Worm (Caenorhabditis elegans) whole organism, late embryonic: ENCODE data around the gene F22F7.4.

ENCODE experiments used
- ahr-1 ChIP-seq: sonication (generic microtip); optimal IDR thresholded peaks from 2 replicates; lab custom pipeline; 2016; ENCODE audit warnings: missing genetic modification characterization, missing compliant biosample characterization
- ceh-14 ChIP-seq: sonication (generic microtip); optimal IDR thresholded peaks from 2 replicates; lab custom pipeline; 2016; ENCODE audit warnings: missing genotype, missing genetic modification characterization, missing compliant biosample characterization
- che-1 ChIP-seq: sonication (generic microtip); optimal IDR thresholded peaks from 2 replicates; lab custom pipeline; 2016; ENCODE audit warnings: mild to moderate bottlenecking, missing genetic modification characterization, missing compliant biosample characterization
- dve-1 ChIP-seq: sonication (generic microtip); optimal IDR thresholded peaks from 2 replicates; lab custom pipeline; 2017; ENCODE audit warnings: antibody characterized with exemption, mild to moderate bottlenecking, missing genetic modification characterization, missing compliant biosample characterization
- gmeb-2 ChIP-seq: sonication (generic microtip); optimal IDR thresholded peaks from 2 replicates; lab custom pipeline; 2016; ENCODE audit warnings: missing genetic modification characterization, inconsistent platforms, missing compliant biosample characterization
- hlh-13 ChIP-seq: fragments of 200-800 bp; sonication (Bioruptor generic); optimal IDR thresholded peaks from 2 replicates; lab custom pipeline; 2018; ENCODE audit warnings: mild to moderate bottlenecking, missing genetic modification characterization, missing compliant biosample characterization
- hlh-15 ChIP-seq: sonication (generic microtip); optimal IDR thresholded peaks from 2 replicates; lab custom pipeline; 2016; ENCODE audit warnings: missing genetic modification characterization, missing compliant biosample characterization
- lin-11 ChIP-seq: fragments of 200-800 bp; sonication (Bioruptor generic); optimal IDR thresholded peaks from 2 replicates; lab custom pipeline; 2018; ENCODE audit warnings: mild to moderate bottlenecking, missing genetic modification characterization, missing compliant biosample characterization
- madf-2 ChIP-seq: sonication (generic microtip); optimal IDR thresholded peaks from 2 replicates; lab custom pipeline; 2017; ENCODE audit warnings: missing genetic modification characterization, missing compliant biosample characterization
- nfya-1 ChIP-seq: sonication (generic microtip); optimal IDR thresholded peaks from 2 replicates; lab custom pipeline; 2017; ENCODE audit warnings: missing genetic modification characterization, mild to moderate bottlenecking, missing compliant biosample characterization, antibody characterized with exemption, moderate library complexity
- nhr-11 ChIP-seq: fragments of 150-350 bp; optimal IDR thresholded peaks from 2 replicates; lab custom pipeline; 2014; ENCODE audit warnings: missing biosample characterization, missing genetic modification characterization
- odd-2 ChIP-seq: sonication (generic microtip); optimal IDR thresholded peaks from 2 replicates; lab custom pipeline; 2017; ENCODE audit warnings: antibody characterized with exemption, mild to moderate bottlenecking, missing genetic modification characterization, missing compliant biosample characterization
- pag-3 ChIP-seq: sonication (generic microtip); optimal IDR thresholded peaks from 2 replicates; lab custom pipeline; 2016; ENCODE audit warnings: missing compliant biosample characterization, missing genetic modification characterization, borderline replicate concordance
- pax-1 ChIP-seq: fragments of 150-350 bp; optimal IDR thresholded peaks from 2 replicates; lab custom pipeline; 2014; ENCODE audit warnings: missing biosample characterization, missing genetic modification characterization
- pha-2 ChIP-seq: sonication (generic microtip); optimal IDR thresholded peaks from 2 replicates; lab custom pipeline; 2017; ENCODE audit warnings: mild to moderate bottlenecking, missing genetic modification characterization, missing compliant biosample characterization
- rnt-1 ChIP-seq: sonication (generic microtip); optimal IDR thresholded peaks from 2 replicates; lab custom pipeline; 2016; ENCODE audit warnings: missing genetic modification characterization, missing compliant biosample characterization
- unc-42 ChIP-seq: sonication (generic microtip); optimal IDR thresholded peaks from 2 replicates; lab custom pipeline; 2016; ENCODE audit warnings: missing genotype, missing genetic modification characterization, missing compliant biosample characterization

Gene F22F7.4

ce11 chrV:2054254-2054653 is 51.6 kb downstream of the F22F7.4 start:
- TF ChIP-seq dve-1 (tag; lab: Kevin White, UChicago) (no peak), unc-42 (tag; lab: Kevin White, UChicago) (no peak), pha-2 (no peak), che-1 (no peak), nfya-1 (tag; lab: Kevin White, UChicago) (no peak), ahr-1 (tag; lab: Kevin White, UChicago) (no peak), hlh-13 (GFP tag; lab: Kevin White, UChicago) (no peak), nhr-11 (tag; lab: Kevin White, UChicago) (no peak), madf-2 (tag; lab: Kevin White, UChicago) (no peak), gmeb-2 (tag; lab: Kevin White, UChicago) (no peak), lin-11 (tag; lab: Kevin White, UChicago) (no peak), pag-3 (tag; lab: Kevin White, UChicago) (no peak), rnt-1 (no peak), odd-2 (no peak), pax-1 (tag; lab: Kevin White, UChicago) (no peak), ceh-14 (tag; lab: Kevin White, UChicago) (no peak), hlh-15 (no peak)
